Fruit fly (Drosophila melanogaster) whole organism, adult: Measurements from ENCODE around the gene RpL17.

Experiments
- CG11617 ChIP-seq: fragments of 200-800 bp; sonication (Bioruptor generic); optimal IDR thresholded peaks from 2 replicates; lab custom pipeline; 2017; ENCODE audit warnings: mild to moderate bottlenecking, missing biosample characterization, missing genetic modification reagents, missing genetic modification characterization
- CG12768 ChIP-seq: fragments of 200-800 bp; sonication (Bioruptor generic); optimal IDR thresholded peaks from 2 replicates; lab custom pipeline; 2017; ENCODE audit warnings: missing biosample characterization, missing genetic modification characterization, mild to moderate bottlenecking, moderate library complexity, missing genetic modification reagents
- CG14711 ChIP-seq: fragments of 200-800 bp; sonication (Bioruptor generic); optimal IDR thresholded peaks from 2 replicates; lab custom pipeline; 2018; ENCODE audit warnings: missing biosample characterization, mild to moderate bottlenecking, missing genetic modification characterization, moderate library complexity
- CG1620 ChIP-seq: fragments of 200-800 bp; sonication (Bioruptor generic); optimal IDR thresholded peaks from 2 replicates; lab custom pipeline; 2016; ENCODE audit warnings: missing biosample characterization, missing genetic modification characterization
- CG33017 ChIP-seq: fragments of 200-800 bp; sonication (Bioruptor generic); optimal IDR thresholded peaks from 2 replicates; lab custom pipeline; 2018; ENCODE audit warnings: missing biosample characterization, mild to moderate bottlenecking, missing genetic modification characterization, moderate library complexity
- CG5204 ChIP-seq: fragments of 200-800 bp; sonication (Bioruptor generic); optimal IDR thresholded peaks from 2 replicates; lab custom pipeline; 2016; ENCODE audit warnings: missing biosample characterization, missing genetic modification characterization
- CG7045 ChIP-seq: fragments of 200-800 bp; sonication (Bioruptor generic); optimal IDR thresholded peaks from 2 replicates; lab custom pipeline; 2017; ENCODE audit warnings: missing biosample characterization, mild to moderate bottlenecking, missing genetic modification characterization
- CG7101 ChIP-seq: fragments of 200-800 bp; sonication (Bioruptor generic); optimal IDR thresholded peaks from 2 replicates; lab custom pipeline; 2018; ENCODE audit warnings: missing biosample characterization, mild to moderate bottlenecking, missing genetic modification characterization, moderate library complexity
- Hr96 ChIP-seq: fragments of 200-800 bp; sonication (Bioruptor generic); optimal IDR thresholded peaks from 2 replicates; lab custom pipeline; 2016; ENCODE audit warnings: missing biosample characterization, missing genetic modification characterization
- Mnt ChIP-seq: fragments of 200-800 bp; sonication (Bioruptor generic); optimal IDR thresholded peaks from 2 replicates; lab custom pipeline; 2016; ENCODE audit warnings: missing biosample characterization, mild to moderate bottlenecking, missing genetic modification characterization
- bab1 ChIP-seq: fragments of 200-800 bp; sonication (Bioruptor generic); optimal IDR thresholded peaks from 3 replicates; lab custom pipeline; 2019; ENCODE audit warnings: missing biosample characterization, mild to moderate bottlenecking, missing genetic modification characterization, moderate library complexity
- cic ChIP-seq: fragments of 200-800 bp; sonication (Bioruptor generic); optimal IDR thresholded peaks from 2 replicates; lab custom pipeline; 2017; ENCODE audit warnings: missing biosample characterization, mild to moderate bottlenecking, missing genetic modification characterization, moderate library complexity
- kay ChIP-seq: fragments of 200-800 bp; sonication (Bioruptor generic); peaks from one replicate; lab custom pipeline; 2016; ENCODE audit warnings: missing biosample characterization, missing genetic modification characterization, borderline replicate concordance
- ovo ChIP-seq: fragments of 200-800 bp; sonication (Bioruptor generic); optimal IDR thresholded peaks from 2 replicates; lab custom pipeline; 2016; ENCODE audit warnings: missing biosample characterization, missing genetic modification characterization
- pad ChIP-seq: fragments of 200-800 bp; sonication (Bioruptor generic); optimal IDR thresholded peaks from 3 replicates; lab custom pipeline; 2017; ENCODE audit warnings: missing biosample characterization, missing genetic modification characterization, mild to moderate bottlenecking, moderate library complexity, missing genetic modification reagents
- tj ChIP-seq: fragments of 200-800 bp; sonication (Bioruptor generic); optimal IDR thresholded peaks from 3 replicates; lab custom pipeline; 2017; ENCODE audit warnings: missing biosample characterization, mild to moderate bottlenecking, missing genetic modification characterization, moderate library complexity
- toe ChIP-seq: fragments of 200-800 bp; sonication (Bioruptor generic); optimal IDR thresholded peaks from 2 replicates; lab custom pipeline; 2016; ENCODE audit warnings: missing biosample characterization, missing genetic modification characterization

Gene RpL17

DNA sequence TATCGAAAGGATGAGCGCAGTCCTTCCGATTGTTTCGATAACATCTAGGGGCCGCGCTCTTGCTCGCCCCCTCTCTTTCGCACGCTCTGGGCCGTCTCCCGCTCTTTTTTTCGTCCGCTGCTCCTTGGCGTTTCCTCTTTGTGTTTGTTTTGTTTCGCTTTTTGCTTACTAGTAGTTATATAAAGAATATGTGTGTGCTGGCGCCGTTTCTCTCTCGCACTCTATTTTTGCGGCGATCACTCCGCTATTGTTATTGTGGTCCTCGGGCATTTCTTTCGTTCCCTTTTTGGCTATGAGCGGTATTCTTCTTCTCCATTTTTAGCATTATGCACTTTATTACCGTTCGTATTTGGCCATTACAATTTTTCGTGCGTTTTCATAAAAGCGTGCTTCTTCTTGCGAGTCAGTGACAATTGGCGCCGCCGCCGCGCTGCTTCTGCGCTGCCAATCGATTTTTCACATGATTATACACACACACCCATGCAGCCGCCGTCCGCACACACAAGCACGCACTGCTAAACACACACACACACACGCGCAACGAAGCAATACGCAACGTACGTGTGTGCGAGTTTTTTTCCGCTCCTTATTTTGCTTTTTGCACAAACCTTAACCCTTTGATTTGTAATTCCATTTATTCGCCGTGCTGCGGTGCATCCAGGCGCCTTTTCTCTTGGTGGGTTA, 49.8 kb downstream of the RpL17 start:
- TF ChIP-seq Hr96 = no peak
- TF ChIP-seq Mnt (GFP tag; lab: Kevin White, UChicago) = peak; percentile 41
- TF ChIP-seq bab1 (GFP tag; lab: Kevin White, UChicago) = peak; percentile 32
- TF ChIP-seq cic = peak; percentile 81
- TF ChIP-seq CG1620 = no peak
- peak; percentile 58 for TF ChIP-seq tj (GFP tag; lab: Kevin White, UChicago)
- TF ChIP-seq CG12768 = no peak
- no peak for TF ChIP-seq CG33017 (tag; lab: Kevin White, UChicago)
- no peak for TF ChIP-seq CG7045 (GFP tag; lab: Kevin White, UChicago)
- no peak for TF ChIP-seq CG5204
- no peak for TF ChIP-seq ovo (GFP tag; lab: Kevin White, UChicago)
- TF ChIP-seq CG14711 (tag; lab: Kevin White, UChicago) = no peak
- TF ChIP-seq toe (GFP tag; lab: Kevin White, UChicago) = no peak
- TF ChIP-seq CG7101 (tag; lab: Kevin White, UChicago) = no peak
- no peak for TF ChIP-seq kay
- no peak for TF ChIP-seq pad (GFP tag; lab: Kevin White, UChicago)
- no peak for TF ChIP-seq CG11617
